Worm (Caenorhabditis elegans): Measurements from ENCODE around the gene rif-1.1.

The rif-1.1 gene

DNA sequence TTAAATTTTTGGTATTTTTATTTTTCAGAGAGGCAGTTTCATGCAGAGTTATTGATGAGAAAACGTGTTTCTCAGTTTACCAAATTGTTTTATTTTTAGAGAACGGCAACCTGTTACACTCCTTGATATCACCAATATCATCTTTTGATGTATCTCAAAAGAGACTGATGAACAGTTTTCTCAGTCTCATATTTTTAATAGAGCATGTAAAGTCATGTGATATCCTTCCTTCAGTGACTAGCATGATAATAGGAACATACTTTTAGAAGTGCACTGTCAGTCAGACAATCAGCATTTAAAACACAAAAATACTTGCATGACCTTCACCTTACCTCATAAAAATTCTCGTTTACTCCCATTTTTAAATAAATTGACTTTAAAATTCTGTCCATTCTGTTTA lies 18.6 kb downstream of the rif-1.1 start, which contains the start of gene F11E6.11:
Gene F11E6.11, plus strand, starts transcription at position 325 of the 400 bp plus-strand sequence.
- TF ChIP-seq pqm-1 (tag; optimal IDR thresholded peaks at IDR 0.05) = peak; percentile 6
- TF ChIP-seq nhr-23 (tag; optimal IDR thresholded peaks at IDR 0.05) = peak; percentile 15
- peak; percentile 51 for TF ChIP-seq nhr-25 (tag; optimal IDR thresholded peaks at IDR 0.05)
- TF ChIP-seq ztf-11 (tag; optimal IDR thresholded peaks at IDR 0.05) = no peak
- no peak for TF ChIP-seq pha-4 (tag; optimal IDR thresholded peaks at IDR 0.05)
- TF ChIP-seq nhr-43 (tag; optimal IDR thresholded peaks at IDR 0.05; ENCODE audit: poor library complexity, severe bottlenecking) = peak; percentile 36
- no peak for TF ChIP-seq ceh-28 (tag; optimal IDR thresholded peaks at IDR 0.05)

DNA sequence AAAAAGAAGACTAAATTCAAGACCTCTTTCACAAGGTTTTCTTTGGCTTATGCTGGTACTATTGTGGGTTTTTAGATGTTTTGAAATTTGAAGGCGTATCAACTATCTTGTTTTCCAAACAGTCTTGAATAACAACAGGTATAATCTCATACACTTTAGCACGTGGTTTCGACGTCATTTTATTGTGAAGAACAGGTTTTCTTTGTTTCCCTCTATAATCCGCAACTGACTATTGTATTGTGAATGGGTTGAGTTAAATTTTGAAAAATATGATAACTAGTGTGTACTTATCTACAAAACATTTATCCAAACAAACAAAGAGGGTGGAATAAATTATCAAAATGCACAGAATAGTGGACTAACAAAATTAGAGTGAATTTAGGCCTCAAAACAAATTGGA lies 19.8 kb downstream of the rif-1.1 start:
- TF ChIP-seq snpc-4 (tag; optimal IDR thresholded peaks at IDR 0.05) (no peak), elt-2 (tag; optimal IDR thresholded peaks at IDR 0.05) (peak; percentile 25), nhr-11 (tag; optimal IDR thresholded peaks at IDR 0.05) (no peak), nhr-237 (tag; optimal IDR thresholded peaks at IDR 0.05) (no peak), pqm-1 (tag; optimal IDR thresholded peaks at IDR 0.05) (no peak), nhr-43 (tag; optimal IDR thresholded peaks at IDR 0.05; ENCODE audit: poor library complexity, severe bottlenecking) (peak; percentile 6), nhr-25 (tag; optimal IDR thresholded peaks at IDR 0.05) (peak; percentile 39)

DNA sequence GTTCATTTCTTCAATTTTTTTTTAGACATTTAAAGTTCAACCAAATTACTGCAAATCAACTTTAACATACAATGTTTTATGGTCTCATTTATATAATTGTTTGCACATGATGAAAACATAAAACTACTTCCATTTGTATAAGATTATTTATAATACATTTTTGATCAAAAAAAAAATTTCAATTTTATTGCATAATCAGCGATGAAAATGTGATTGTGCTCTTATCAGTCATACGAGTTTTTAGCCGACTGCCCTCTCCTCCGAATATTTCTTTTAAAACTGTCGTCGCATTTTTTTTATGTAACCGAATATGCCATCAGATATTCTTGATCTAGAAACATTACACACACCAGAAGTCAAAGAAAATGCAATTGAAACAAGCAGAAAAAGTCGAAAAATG lies 20.7 kb downstream of the rif-1.1 start, which contains the start of gene F08A7.1:
Gene F08A7.1, plus strand, starts transcription at position 191 of the 400 bp plus-strand sequence.
- TF ChIP-seq fkh-10 (GFP tag; optimal IDR thresholded peaks at IDR 0.05) = no peak
- no peak for TF ChIP-seq nhr-43 (tag; optimal IDR thresholded peaks at IDR 0.05; ENCODE audit: poor library complexity, severe bottlenecking)
- peak; percentile 78 for TF ChIP-seq pqm-1 (tag; optimal IDR thresholded peaks at IDR 0.05)
- peak; percentile 71 for TF ChIP-seq elt-2 (tag; optimal IDR thresholded peaks at IDR 0.05)
- peak; percentile 48 for TF ChIP-seq pha-4 (tag; optimal IDR thresholded peaks at IDR 0.05)
- no peak for TF ChIP-seq zag-1 (tag; optimal IDR thresholded peaks at IDR 0.05)
- TF ChIP-seq fos-1 (tag; optimal IDR thresholded peaks at IDR 0.05) = no peak

DNA sequence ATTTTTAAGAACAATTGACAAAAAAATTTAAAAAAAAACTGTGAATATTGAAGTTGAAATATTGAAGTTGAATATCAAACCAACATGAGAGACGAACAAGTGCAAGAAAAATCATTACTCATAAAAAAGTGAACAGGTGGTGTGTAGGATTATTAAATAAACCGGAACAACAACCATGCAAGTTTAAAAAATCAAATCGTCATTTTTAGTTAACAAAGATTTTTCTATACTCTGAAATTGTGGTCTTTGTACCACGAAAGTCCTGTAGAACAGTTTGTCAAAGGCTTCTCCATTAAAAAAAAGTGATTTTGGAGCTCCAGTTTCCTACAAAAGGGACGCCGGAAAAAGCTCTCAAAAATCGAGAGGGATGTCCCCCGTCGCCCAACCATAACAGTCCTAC lies 21.1 kb downstream of the rif-1.1 start, which contains the start of gene C06A12.19:
Gene C06A12.19, minus strand, starts transcription at position 101 of the 400 bp plus-strand sequence.
- TF ChIP-seq snpc-4 (tag; optimal IDR thresholded peaks at IDR 0.05) (no peak), R02D3.7 (tag; optimal IDR thresholded peaks at IDR 0.05) (no peak), lsy-12 (tag; optimal IDR thresholded peaks at IDR 0.05) (no peak), nhr-11 (tag; optimal IDR thresholded peaks at IDR 0.05) (no peak), eor-1 (tag; optimal IDR thresholded peaks at IDR 0.05) (no peak), nhr-12 (tag; optimal IDR thresholded peaks at IDR 0.05) (no peak), ceh-16 (tag; optimal IDR thresholded peaks at IDR 0.05) (no peak), nhr-23 (tag; optimal IDR thresholded peaks at IDR 0.05) (no peak), nhr-25 (tag; optimal IDR thresholded peaks at IDR 0.05) (no peak), egl-5 (tag; optimal IDR thresholded peaks at IDR 0.05) (no peak), lin-15B (tag; optimal IDR thresholded peaks at IDR 0.05) (no peak), fos-1 (tag; optimal IDR thresholded peaks at IDR 0.05) (no peak), hmg-11 (tag; optimal IDR thresholded peaks at IDR 0.05) (no peak), ama-1 (optimal IDR thresholded peaks at IDR 0.05) (no peak), ceh-28 (tag; optimal IDR thresholded peaks at IDR 0.05) (no peak), ztf-4 (tag; optimal IDR thresholded peaks at IDR 0.05) (no peak), nhr-77 (tag; optimal IDR thresholded peaks at IDR 0.05) (no peak), lin-39 (tag; optimal IDR thresholded peaks at IDR 0.05) (no peak), pha-4 (tag; optimal IDR thresholded peaks at IDR 0.05) (no peak)

DNA sequence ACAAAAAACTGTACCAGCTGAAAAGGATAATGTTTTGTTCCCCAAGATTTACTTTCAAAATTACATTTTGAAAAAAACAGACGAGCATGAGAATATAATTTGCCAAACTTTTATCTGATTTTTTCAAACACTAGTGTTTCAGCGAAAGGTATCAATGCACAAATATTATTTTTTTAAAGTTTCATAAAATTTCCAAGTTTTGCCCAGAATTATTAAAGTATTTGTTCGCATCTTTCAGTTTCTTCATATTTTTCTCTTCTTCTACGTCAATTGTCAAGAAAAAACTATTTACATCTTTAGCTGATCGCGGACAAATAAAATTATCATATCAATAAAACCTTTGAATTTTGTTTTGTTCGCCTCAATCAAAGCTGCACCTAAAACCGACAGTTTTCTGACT lies 24.0 kb downstream of the rif-1.1 start, which contains the start of gene C06A12.8:
Gene C06A12.8, plus strand, starts transcription at position 301 of the 400 bp plus-strand sequence.
- no peak for TF ChIP-seq pqm-1 (tag; optimal IDR thresholded peaks at IDR 0.05)
- no peak for TF ChIP-seq elt-2 (tag; optimal IDR thresholded peaks at IDR 0.05)
- TF ChIP-seq fos-1 (tag; optimal IDR thresholded peaks at IDR 0.05) = no peak
- no peak for TF ChIP-seq lin-39 (tag; optimal IDR thresholded peaks at IDR 0.05)
- TF ChIP-seq elt-1 (tag; optimal IDR thresholded peaks at IDR 0.05) = no peak
- no peak for TF ChIP-seq nhr-237 (tag; optimal IDR thresholded peaks at IDR 0.05)

DNA sequence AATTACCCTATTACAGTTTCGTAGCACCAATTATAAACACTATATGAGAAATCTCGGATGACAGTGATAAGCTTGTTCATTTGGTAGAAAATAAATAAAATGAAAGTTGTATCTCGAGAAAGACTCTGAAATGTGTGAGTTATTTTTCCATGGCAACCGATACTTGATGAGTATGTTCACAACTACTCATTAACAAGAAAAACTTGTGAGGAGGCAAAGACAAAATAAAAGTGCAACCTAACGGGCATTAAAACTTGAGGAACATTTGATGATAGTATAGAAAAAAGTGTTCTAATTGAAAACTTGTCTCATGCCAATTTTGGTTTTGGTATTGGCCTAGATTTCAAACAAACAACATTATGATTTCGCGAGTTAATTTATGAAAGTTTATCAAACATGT lies 24.5 kb downstream of the rif-1.1 start, which contains the start of gene gcy-27:
Gene gcy-27, minus strand, starts transcription at position 101 of the 400 bp plus-strand sequence.
- no peak for TF ChIP-seq nhr-28 (tag; optimal IDR thresholded peaks at IDR 0.05)
- TF ChIP-seq ceh-16 (tag; optimal IDR thresholded peaks at IDR 0.05) = no peak
- TF ChIP-seq nhr-76 (tag; optimal IDR thresholded peaks at IDR 0.05) = no peak
- TF ChIP-seq elt-3 (tag; optimal IDR thresholded peaks at IDR 0.05) = no peak
- TF ChIP-seq zag-1 (tag; optimal IDR thresholded peaks at IDR 0.05) = no peak
- TF ChIP-seq nhr-237 (tag; optimal IDR thresholded peaks at IDR 0.05) = no peak
- TF ChIP-seq lin-39 (tag; optimal IDR thresholded peaks at IDR 0.05) = no peak
- TF ChIP-seq nhr-25 (tag; optimal IDR thresholded peaks at IDR 0.05) = no peak
- no peak for TF ChIP-seq elt-1 (tag; optimal IDR thresholded peaks at IDR 0.05)
- TF ChIP-seq lin-15B (tag; optimal IDR thresholded peaks at IDR 0.05) = no peak
- no peak for TF ChIP-seq nhr-43 (tag; optimal IDR thresholded peaks at IDR 0.05; ENCODE audit: poor library complexity, severe bottlenecking)
- TF ChIP-seq mml-1 (tag; optimal IDR thresholded peaks at IDR 0.05) = no peak
